Worm (Caenorhabditis elegans) whole organism, L1 larva: Measurements from ENCODE around the gene K11E4.6.
A peak's percentile ranks its signal among the peaks of the same experiment; 100 is the strongest.

Experiments
- blmp-1 ChIP-seq: fragments of 150-350 bp; optimal IDR thresholded peaks from 2 replicates; lab custom pipeline; 2014; ENCODE audit warnings: missing biosample characterization, missing genetic modification characterization
- ceh-63 ChIP-seq: fragments of 200-800 bp; sonication (Bioruptor generic); optimal IDR thresholded peaks from 2 replicates; lab custom pipeline; 2018; ENCODE audit warnings: mild to moderate bottlenecking, missing genetic modification characterization, missing compliant biosample characterization
- ceh-8 ChIP-seq: fragments of 200-800 bp; sonication (Bioruptor generic); optimal IDR thresholded peaks from 2 replicates; lab custom pipeline; 2018; ENCODE audit warnings: mild to moderate bottlenecking, missing genetic modification characterization, moderate library complexity, missing compliant biosample characterization
- ces-1 ChIP-seq: fragments of 150-350 bp; optimal IDR thresholded peaks from 2 replicates; lab custom pipeline; 2014; ENCODE audit warnings: missing biosample characterization, missing genetic modification reagents, missing genetic modification characterization
- efl-1 ChIP-seq, 4 experiments: fragments of 150-350 bp; optimal IDR thresholded peaks in 3 of 4; peaks in 1 of 4; 1 replicate in 1 of 4; 2 replicates in 3 of 4; lab custom pipeline; 2014; ENCODE audit warnings: missing biosample characterization in 2 of 4, missing genetic modification characterization in 2 of 4, missing genetic modification reagents in 2 of 4
- efl-3 ChIP-seq: fragments of 200-800 bp; sonication (Bioruptor generic); optimal IDR thresholded peaks from 2 replicates; lab custom pipeline; 2018; ENCODE audit warnings: mild to moderate bottlenecking, missing genetic modification characterization, missing compliant biosample characterization
- elt-2 ChIP-seq: sonication (generic microtip); optimal IDR thresholded peaks from 2 replicates; lab custom pipeline; 2016; ENCODE audit warnings: missing genetic modification characterization, mild to moderate bottlenecking, inconsistent platforms, missing compliant biosample characterization, missing genetic modification reagents
- fkh-10 ChIP-seq: sonication (generic microtip); optimal IDR thresholded peaks from 2 replicates; lab custom pipeline; 2017; ENCODE audit warnings: missing biosample characterization, missing genetic modification reagents, missing genetic modification characterization
- lin-14 ChIP-seq: fragments of 200-800 bp; sonication (Bioruptor generic); optimal IDR thresholded peaks from 2 replicates; lab custom pipeline; 2018; ENCODE audit warnings: mild to moderate bottlenecking, missing genetic modification characterization, moderate library complexity, missing compliant biosample characterization
- lin-15B ChIP-seq: fragments of 150-350 bp; sonication (generic microtip); optimal IDR thresholded peaks from 3 replicates; lab custom pipeline; 2014; ENCODE audit warnings: missing biosample characterization, missing genetic modification characterization
- lin-35 ChIP-seq, 2 experiments: fragments of 150-350 bp; optimal IDR thresholded peaks; 2 replicates each; lab custom pipeline; 2014; ENCODE audit warnings: missing biosample characterization in 2 of 2, missing genetic modification characterization in 2 of 2, missing genetic modification reagents in 2 of 2
- mef-2 ChIP-seq: fragments of 150-350 bp; optimal IDR thresholded peaks from 2 replicates; lab custom pipeline; 2014; ENCODE audit warnings: missing biosample characterization, missing genetic modification characterization
- mep-1 ChIP-seq: fragments of 150-350 bp; optimal IDR thresholded peaks from 2 replicates; lab custom pipeline; 2014; ENCODE audit warnings: missing biosample characterization, missing genetic modification characterization
- nhr-19 ChIP-seq: fragments of 200-800 bp; sonication (Bioruptor generic); conservative IDR thresholded peaks from 2 replicates; pipeline ENCODE4 v1.3.6; 2022; ENCODE audit warnings: missing genetic modification characterization, missing compliant biosample characterization
- nhr-20 ChIP-seq: sonication (generic microtip); optimal IDR thresholded peaks from 2 replicates; lab custom pipeline; 2016; ENCODE audit warnings: mild to moderate bottlenecking, missing genetic modification characterization, missing compliant biosample characterization
- nhr-237 ChIP-seq: fragments of 150-350 bp; optimal IDR thresholded peaks from 2 replicates; lab custom pipeline; 2014; ENCODE audit warnings: missing biosample characterization, missing genetic modification characterization
- nhr-71 ChIP-seq: sonication (generic microtip); optimal IDR thresholded peaks from 2 replicates; lab custom pipeline; 2016; ENCODE audit warnings: mild to moderate bottlenecking, missing genetic modification characterization, moderate library complexity, missing compliant biosample characterization
- nhr-85 ChIP-seq: sonication (generic microtip); peaks from one replicate; lab custom pipeline; 2016; ENCODE audit warnings: missing genetic modification characterization, inconsistent platforms, missing compliant biosample characterization
- sox-4 ChIP-seq: sonication (generic microtip); optimal IDR thresholded peaks from 2 replicates; lab custom pipeline; 2016; ENCODE audit warnings: missing genetic modification characterization, missing compliant biosample characterization
- sup-37 ChIP-seq: fragments of 200-800 bp; sonication (Bioruptor generic); optimal IDR thresholded peaks from 2 replicates; lab custom pipeline; 2018; ENCODE audit warnings: mild to moderate bottlenecking, missing genetic modification characterization, missing compliant biosample characterization
- unc-86 ChIP-seq: sonication (generic microtip); optimal IDR thresholded peaks from 2 replicates; lab custom pipeline; 2016; ENCODE audit warnings: missing genetic modification characterization, missing compliant biosample characterization
- zag-1 ChIP-seq: fragments of 150-350 bp; optimal IDR thresholded peaks from 2 replicates; lab custom pipeline; 2014; ENCODE audit warnings: missing biosample characterization, missing genetic modification characterization
- zip-4 ChIP-seq: fragments of 200-800 bp; sonication (Bioruptor generic); optimal IDR thresholded peaks from 2 replicates; lab custom pipeline; 2018; ENCODE audit warnings: mild to moderate bottlenecking, missing genetic modification characterization, moderate library complexity, missing compliant biosample characterization

K11E4.6 gene

ce11 chrX:13770508-13770978, 46.1 kb downstream of the K11E4.6 start, which contains the start of gene nkb-3:
Gene nkb-3, minus strand, starts transcription at chrX:13770558.
- TF ChIP-seq fkh-10 (GFP tag; lab: Kevin White, UChicago) (peak; percentile 18), zag-1 (no peak), mep-1 (tag; lab: Kevin White, UChicago) (peak; percentile 18), lin-14 (GFP tag; lab: Kevin White, UChicago) (peak; percentile 62), unc-86 (tag; lab: Kevin White, UChicago) (peak; percentile 11)
- TF ChIP-seq, all 84 proteins: peak for 4

ce11 chrX:13772734-13773133, 48.3 kb downstream of the K11E4.6 start:
- TF ChIP-seq nhr-237 (tag; lab: Kevin White, UChicago) (no peak), mef-2 (tag; lab: Kevin White, UChicago) (no peak), lin-14 (GFP tag; lab: Kevin White, UChicago) (peak; percentile 28), lin-35 (GFP tag; optimal IDR thresholded peaks at IDR 0.05; lab: Kevin White, UChicago) (peak in 1 of 2 experiments; percentile 14), nhr-71 (tag; lab: Kevin White, UChicago) (peak; percentile 7), nhr-19 (GFP tag; lab: Robert Waterston, UW) (peak; percentile 29; the same call in 1 of the 2 replicates), ceh-63 (GFP tag; lab: Kevin White, UChicago) (no peak), elt-2 (tag; lab: Kevin White, UChicago) (peak; percentile 77), zip-4 (no peak), nhr-20 (peak; percentile 9), efl-1 (optimal IDR thresholded peaks at IDR 0.05; lab: Kevin White, UChicago) (no peak), efl-1 (GFP tag; optimal IDR thresholded peaks at IDR 0.05 in 1 of 2; lab: Kevin White, UChicago) (no peak), lin-15B (tag; lab: Kevin White, UChicago) (no peak), nhr-85 (tag; lab: Kevin White, UChicago) (peak; percentile 71), ces-1 (GFP tag; lab: Kevin White, UChicago) (no peak)
- TF ChIP-seq, all 84 proteins: peak for 7

DNA sequence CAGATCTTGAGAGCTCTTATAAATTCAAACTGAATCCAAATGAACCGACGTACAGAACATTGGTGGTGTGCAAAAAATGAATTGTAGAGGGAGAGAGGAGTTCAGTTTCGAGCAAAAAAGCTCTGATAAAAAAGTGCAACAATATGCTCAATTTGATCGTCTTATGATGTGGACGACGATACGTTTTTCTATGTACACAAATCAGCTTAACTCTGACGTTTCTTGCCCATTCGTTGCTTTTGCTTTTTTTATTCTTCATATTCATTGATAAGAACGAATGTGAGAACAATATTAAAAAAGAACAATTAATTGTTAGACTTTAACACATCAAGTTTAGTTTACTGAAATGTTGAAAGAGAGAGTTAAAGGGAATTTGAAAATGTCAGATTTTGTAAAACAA, 49.7 kb downstream of the K11E4.6 start:
- no peak for TF ChIP-seq lin-15B (tag; lab: Kevin White, UChicago)
- peak in 1 of 2 experiments; percentile 5 for TF ChIP-seq lin-35 (GFP tag; optimal IDR thresholded peaks at IDR 0.05; lab: Kevin White, UChicago)
- TF ChIP-seq elt-2 (tag; lab: Kevin White, UChicago): peak; percentile 45
- no peak for TF ChIP-seq sup-37 (GFP tag; lab: Kevin White, UChicago)
- TF ChIP-seq, all 84 proteins: peak for 2

DNA sequence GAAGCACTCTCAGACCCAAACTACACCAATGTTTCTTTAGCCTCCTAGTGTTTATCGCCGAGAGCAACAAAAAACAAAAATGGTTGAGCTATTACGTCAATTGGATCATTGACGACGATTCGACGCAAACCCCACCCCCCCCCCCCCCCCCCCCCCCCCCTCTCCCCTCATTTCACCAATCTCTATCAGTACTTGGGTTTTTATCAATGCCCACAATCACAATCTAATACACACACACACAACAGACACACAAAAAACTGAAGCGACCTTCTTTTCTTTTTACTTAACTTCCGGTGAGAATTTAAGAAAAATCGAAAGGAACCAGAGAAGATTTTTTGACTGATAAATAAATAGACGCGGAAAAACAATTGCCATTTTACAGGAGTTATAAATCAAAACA, 51.0 kb downstream of the K11E4.6 start:
- peak; percentile 37 for TF ChIP-seq blmp-1 (tag; lab: Kevin White, UChicago)
- no peak for TF ChIP-seq sox-4
- TF ChIP-seq ceh-8: peak; percentile 73
- TF ChIP-seq efl-3 (GFP tag; lab: Kevin White, UChicago): no peak
- TF ChIP-seq unc-86 (tag; lab: Kevin White, UChicago): no peak
- peak; percentile 2 for TF ChIP-seq nhr-71 (tag; lab: Kevin White, UChicago)
- TF ChIP-seq ceh-63 (GFP tag; lab: Kevin White, UChicago): no peak
